Fruit fly (Drosophila melanogaster) whole organism, embryonic: ENCODE measurements around the gene qtc.

ENCODE experiments used
- Antp ChIP-seq: fragments of 200-800 bp; sonication (Bioruptor generic); optimal IDR thresholded peaks from 3 replicates; lab custom pipeline; 2016; ENCODE audit warnings: missing biosample characterization, missing genetic modification characterization
- Bgb ChIP-seq: fragments of 200-800 bp; sonication (Bioruptor generic); IDR thresholded peaks from 2 replicates; pipeline ENCODE4 v1.3.6; 2022; ENCODE audit warnings: missing biosample characterization, missing genetic modification characterization; ENCODE audit not compliant: partially characterized antibody
- CG10543 ChIP-seq: fragments of 200-800 bp; sonication (Bioruptor generic); optimal IDR thresholded peaks from 3 replicates; lab custom pipeline; 2017; ENCODE audit warnings: missing biosample characterization, mild to moderate bottlenecking, missing genetic modification characterization, moderate library complexity
- CG15479 ChIP-seq: fragments of 200-800 bp; sonication (Bioruptor generic); optimal IDR thresholded peaks from 3 replicates; lab custom pipeline; 2019; ENCODE audit warnings: missing biosample characterization, mild to moderate bottlenecking, missing genetic modification characterization, moderate library complexity
- CG15514 ChIP-seq: fragments of 200-800 bp; sonication (Bioruptor generic); optimal IDR thresholded peaks from 3 replicates; lab custom pipeline; 2017; ENCODE audit warnings: missing biosample characterization, missing genetic modification characterization, mild to moderate bottlenecking, moderate library complexity, missing genetic modification reagents
- CG16779 ChIP-seq: fragments of 200-800 bp; sonication (Bioruptor generic); IDR thresholded peaks from 2 replicates; pipeline ENCODE4 v1.3.6; 2022; ENCODE audit warnings: missing biosample characterization, missing genetic modification characterization
- CG1832 ChIP-seq: fragments of 200-800 bp; sonication (Bioruptor generic); optimal IDR thresholded peaks from 2 replicates; lab custom pipeline; 2017; ENCODE audit warnings: missing biosample characterization, mild to moderate bottlenecking, missing genetic modification characterization, inconsistent platforms
- CG18476 ChIP-seq: fragments of 200-800 bp; sonication (Bioruptor generic); optimal IDR thresholded peaks from 2 replicates; lab custom pipeline; 2016; ENCODE audit warnings: missing biosample characterization, mild to moderate bottlenecking, missing genetic modification characterization
- CG2889 ChIP-seq: fragments of 200-800 bp; sonication (Bioruptor generic); IDR thresholded peaks from 3 replicates; pipeline ENCODE4 v1.3.6; 2022; ENCODE audit warnings: missing biosample characterization, missing genetic modification characterization
- CG3407 ChIP-seq: fragments of 200-800 bp; sonication (Bioruptor generic); optimal IDR thresholded peaks from 2 replicates; lab custom pipeline; 2018; ENCODE audit warnings: missing biosample characterization, mild to moderate bottlenecking, missing genetic modification characterization
- CG34376 ChIP-seq: fragments of 200-800 bp; sonication (Bioruptor generic); optimal IDR thresholded peaks from 2 replicates; lab custom pipeline; 2018; ENCODE audit warnings: missing biosample characterization, mild to moderate bottlenecking, missing genetic modification characterization
- CG34422 ChIP-seq: fragments of 200-800 bp; sonication (Bioruptor generic); IDR thresholded peaks from 3 replicates; pipeline ENCODE4 v1.3.6; 2022; ENCODE audit warnings: missing biosample characterization, missing genetic modification characterization
- CG4424 ChIP-seq: fragments of 200-800 bp; sonication (Bioruptor generic); optimal IDR thresholded peaks from 3 replicates; lab custom pipeline; 2016; ENCODE audit warnings: missing biosample characterization, missing genetic modification characterization
- CG6765 ChIP-seq: fragments of 200-800 bp; sonication (Bioruptor generic); optimal IDR thresholded peaks from 3 replicates; lab custom pipeline; 2017; ENCODE audit warnings: missing biosample characterization, mild to moderate bottlenecking, missing genetic modification characterization
- CG7372 ChIP-seq: fragments of 200-800 bp; sonication (Bioruptor generic); IDR thresholded peaks from 2 replicates; pipeline ENCODE4 v1.3.6; 2022; ENCODE audit warnings: missing biosample characterization, missing genetic modification characterization
- CG8359 ChIP-seq: fragments of 200-800 bp; sonication (Bioruptor generic); optimal IDR thresholded peaks from 2 replicates; lab custom pipeline; 2017; ENCODE audit warnings: missing biosample characterization, mild to moderate bottlenecking, missing genetic modification characterization, borderline replicate concordance
- CG8478 ChIP-seq: fragments of >200 bp; optimal IDR thresholded peaks from 2 replicates; lab custom pipeline; 2018
- CG9932 ChIP-seq: fragments of 200-800 bp; sonication (Bioruptor generic); IDR thresholded peaks from 2 replicates; pipeline ENCODE4 v1.3.6; 2022; ENCODE audit warnings: missing biosample characterization, missing genetic modification characterization
- Chrac-16 ChIP-seq: fragments of 200-800 bp; sonication (Bioruptor generic); optimal IDR thresholded peaks from 3 replicates; lab custom pipeline; 2016; ENCODE audit warnings: missing biosample characterization, missing genetic modification characterization
- D19B ChIP-seq: fragments of 200-800 bp; sonication (Bioruptor generic); optimal IDR thresholded peaks from 2 replicates; lab custom pipeline; 2017; ENCODE audit warnings: missing biosample characterization, mild to moderate bottlenecking, missing genetic modification characterization
- Deaf1 ChIP-seq: fragments of 200-800 bp; optimal IDR thresholded peaks from 3 replicates; lab custom pipeline; 2019; ENCODE audit warnings: missing biosample characterization, mild to moderate bottlenecking, missing genetic modification characterization, moderate library complexity
- E2f1 ChIP-seq: fragments of 200-800 bp; sonication (Bioruptor generic); IDR thresholded peaks from 2 replicates; pipeline ENCODE4 v1.3.6; 2022; ENCODE audit warnings: missing biosample characterization, missing genetic modification characterization
- Ets97D ChIP-seq: fragments of 200-800 bp; sonication (Bioruptor generic); optimal IDR thresholded peaks from 3 replicates; lab custom pipeline; 2016; ENCODE audit warnings: missing biosample characterization, missing genetic modification characterization
- Fer1 ChIP-seq: fragments of 200-800 bp; sonication (Bioruptor generic); optimal IDR thresholded peaks from 2 replicates; lab custom pipeline; 2017; ENCODE audit warnings: missing biosample characterization, mild to moderate bottlenecking, missing genetic modification characterization
- HmgZ ChIP-seq: fragments of 200-800 bp; sonication (Bioruptor generic); optimal IDR thresholded peaks from 2 replicates; lab custom pipeline; 2018; ENCODE audit warnings: missing biosample characterization, mild to moderate bottlenecking, missing genetic modification characterization
- Hmr ChIP-seq: fragments of 200-800 bp; sonication (Bioruptor generic); optimal IDR thresholded peaks from 3 replicates; lab custom pipeline; 2017; ENCODE audit warnings: mild to moderate bottlenecking, missing biosample characterization, missing genetic modification reagents, missing genetic modification characterization
- Hr78 ChIP-seq, 2 experiments: fragments of 200-800 bp in 1 of 2; fragments of >200 bp in 1 of 2; sonication (Bioruptor generic) in 1 of 2; optimal IDR thresholded peaks; 2 replicates each; lab custom pipeline; 2017 to 2019; ENCODE audit warnings: missing biosample characterization in 2 of 2, missing genetic modification characterization in 2 of 2, mild to moderate bottlenecking in 1 of 2, moderate library complexity in 1 of 2
- Med ChIP-seq: fragments of 200-800 bp; sonication (Bioruptor generic); peaks from one replicate; lab custom pipeline; 2016; ENCODE audit warnings: missing biosample characterization, missing genetic modification characterization, mild to moderate bottlenecking, inconsistent platforms, moderate library complexity
- NC2α ChIP-seq: fragments of 200-800 bp; sonication (Bioruptor generic); optimal IDR thresholded peaks from 2 replicates; lab custom pipeline; 2016; ENCODE audit warnings: missing biosample characterization, missing genetic modification characterization
- PHDP ChIP-seq: fragments of 200-800 bp; sonication (Bioruptor generic); optimal IDR thresholded peaks from 3 replicates; lab custom pipeline; 2018; ENCODE audit warnings: missing biosample characterization, mild to moderate bottlenecking, missing genetic modification characterization, moderate library complexity
- aop ChIP-seq: fragments of 200-800 bp; sonication (Bioruptor generic); IDR thresholded peaks from 2 replicates; pipeline ENCODE4 v1.3.6; 2022; ENCODE audit warnings: missing biosample characterization, missing genetic modification characterization
- bbx ChIP-seq: fragments of 200-800 bp; sonication (Bioruptor generic); IDR thresholded peaks from 2 replicates; pipeline ENCODE4 v1.3.6; 2022; ENCODE audit warnings: missing biosample characterization, missing genetic modification characterization; ENCODE audit not compliant: partially characterized antibody
- chinmo ChIP-seq: fragments of 200-800 bp; sonication (Bioruptor generic); IDR thresholded peaks from 4 replicates; pipeline ENCODE4 v1.3.6; 2022; ENCODE audit warnings: missing biosample characterization, missing genetic modification characterization; ENCODE audit not compliant: partially characterized antibody
- chm ChIP-seq: fragments of 200-800 bp; sonication (Bioruptor generic); IDR thresholded peaks from 2 replicates; pipeline ENCODE4 v1.3.6; 2022; ENCODE audit warnings: missing biosample characterization, missing genetic modification characterization
- corto ChIP-seq: fragments of 200-800 bp; sonication (Bioruptor generic); optimal IDR thresholded peaks from 2 replicates; lab custom pipeline; 2016; ENCODE audit warnings: missing biosample characterization, mild to moderate bottlenecking, missing genetic modification characterization, moderate library complexity
- ewg ChIP-seq: fragments of 200-800 bp; sonication (Bioruptor generic); optimal IDR thresholded peaks from 3 replicates; lab custom pipeline; 2017; ENCODE audit warnings: mild to moderate bottlenecking, missing biosample characterization, missing genetic modification reagents, missing genetic modification characterization
- gt ChIP-seq: fragments of 200-800 bp; sonication (Bioruptor generic); IDR thresholded peaks from 2 replicates; pipeline ENCODE4 v1.3.6; 2022; ENCODE audit warnings: missing biosample characterization, missing genetic modification characterization
- hb ChIP-seq: fragments of 200-800 bp; sonication (Bioruptor generic); IDR thresholded peaks from 3 replicates; pipeline ENCODE4 v1.3.6; 2022; ENCODE audit warnings: missing biosample characterization, missing genetic modification characterization; ENCODE audit not compliant: partially characterized antibody
- insv ChIP-seq, 2 experiments: fragments of 200-800 bp; sonication (Bioruptor generic); optimal IDR thresholded peaks; 3 replicates each; lab custom pipeline; 2016 to 2018; ENCODE audit warnings: missing biosample characterization in 2 of 2, missing genetic modification characterization in 2 of 2
- lov ChIP-seq, 2 experiments: fragments of 200-800 bp in 1 of 2; fragments of >200 bp in 1 of 2; sonication (Bioruptor generic) in 1 of 2; IDR thresholded peaks in 1 of 2; optimal IDR thresholded peaks in 1 of 2; 2 replicates in 1 of 2; 3 replicates in 1 of 2; pipeline versions ENCODE4 v1.3.6 to Lab custom; 2017 to 2022; ENCODE audit warnings: missing biosample characterization in 1 of 2, missing genetic modification characterization in 1 of 2
- pfk ChIP-seq: fragments of 200-800 bp; sonication (Bioruptor generic); optimal IDR thresholded peaks from 2 replicates; lab custom pipeline; 2018; ENCODE audit warnings: missing biosample characterization, mild to moderate bottlenecking, missing genetic modification characterization, moderate library complexity
- prd ChIP-seq, 3 experiments: fragments of >200 bp in 2 of 3; fragments of 200-800 bp in 1 of 3; sonication (Bioruptor generic) in 1 of 3; optimal IDR thresholded peaks in 2 of 3; IDR thresholded peaks in 1 of 3; 2 replicates in 2 of 3; 3 replicates in 1 of 3; pipeline versions ENCODE4 v1.3.6 to Lab custom; 2017 to 2022; ENCODE audit warnings: missing biosample characterization in 1 of 3, missing genetic modification characterization in 1 of 3
- scrt ChIP-seq: fragments of 200-800 bp; sonication (Bioruptor generic); optimal IDR thresholded peaks from 2 replicates; lab custom pipeline; 2018; ENCODE audit warnings: missing biosample characterization, mild to moderate bottlenecking, missing genetic modification characterization, moderate library complexity
- so ChIP-seq: fragments of 200-800 bp; sonication (Bioruptor generic); IDR thresholded peaks from 3 replicates; pipeline ENCODE4 v1.3.6; 2022; ENCODE audit warnings: missing biosample characterization, missing genetic modification characterization
- sqz ChIP-seq: fragments of 200-800 bp; sonication (Bioruptor generic); optimal IDR thresholded peaks from 3 replicates; lab custom pipeline; 2018; ENCODE audit warnings: missing biosample characterization, mild to moderate bottlenecking, missing genetic modification characterization
- stwl ChIP-seq: fragments of 200-800 bp; sonication (Bioruptor generic); optimal IDR thresholded peaks from 3 replicates; lab custom pipeline; 2018; ENCODE audit warnings: missing biosample characterization, mild to moderate bottlenecking, missing genetic modification characterization, moderate library complexity
- tin ChIP-seq: fragments of 200-800 bp; sonication (Bioruptor generic); optimal IDR thresholded peaks from 3 replicates; lab custom pipeline; 2016; ENCODE audit warnings: missing biosample characterization, missing genetic modification characterization

The qtc gene

dm6 chr2L:5062799-5063404 lies 2.3 kb downstream of the qtc start:
- peak; percentile 19 for TF ChIP-seq Ets97D (GFP tag; lab: Kevin White, UChicago)
- peak; percentile 96 for TF ChIP-seq ewg (GFP tag; lab: Kevin White, UChicago)
- peak; percentile 15 for TF ChIP-seq Antp (GFP tag; lab: Kevin White, UChicago)
- peak; percentile 55 for TF ChIP-seq CG8478 (lab: Kevin White, UChicago)
- peak; percentile 88 for TF ChIP-seq pfk (GFP tag; lab: Kevin White, UChicago)
- TF ChIP-seq chinmo: 0 out of 4 replicates have a peak, but pooled peaks have one; percentile 55
- no peak for TF ChIP-seq D19B
- peak; percentile 7 for TF ChIP-seq CG1832 (GFP tag; lab: Kevin White, UChicago)
- no peak for TF ChIP-seq prd (optimal IDR thresholded peaks at IDR 0.05; lab: Kevin White, UChicago)
- 0 out of 3 replicates have a peak, but pooled peaks have one; percentile 36 for TF ChIP-seq prd (GFP tag; IDR thresholded peaks at IDR 0.05; lab: Robert Waterston, UW)
- TF ChIP-seq CG6765 (GFP tag; lab: Kevin White, UChicago): peak; percentile 24
- no peak for TF ChIP-seq CG7372
- TF ChIP-seq CG18476 (GFP tag; lab: Kevin White, UChicago): peak; percentile 44
- no peak for TF ChIP-seq stwl
- no peak for TF ChIP-seq gt (GFP tag; lab: Robert Waterston, UW)
- peak; percentile 20 for TF ChIP-seq Hmr (GFP tag; lab: Kevin White, UChicago)
- TF ChIP-seq aop (GFP tag; lab: Robert Waterston, UW): no peak
- TF ChIP-seq corto: no peak
- TF ChIP-seq hb (GFP tag; lab: Robert Waterston, UW): peak; percentile 22; the same call in 1 of the 3 replicates
- TF ChIP-seq CG34422 (GFP tag; lab: Robert Waterston, UW): no peak
- TF ChIP-seq HmgZ (tag; lab: Kevin White, UChicago): no peak
- peak; percentile 41 for TF ChIP-seq Deaf1 (tag; lab: Kevin White, UChicago)
- no peak for TF ChIP-seq Chrac-16 (GFP tag; lab: Kevin White, UChicago)
- peak; percentile 26 for TF ChIP-seq CG34376 (GFP tag; lab: Kevin White, UChicago)
- peak; percentile 64 for TF ChIP-seq Med (GFP tag; lab: Kevin White, UChicago)
- TF ChIP-seq CG15514 (GFP tag; lab: Kevin White, UChicago): peak; percentile 66
- no peak for TF ChIP-seq NC2α (GFP tag; lab: Kevin White, UChicago)
- no peak for TF ChIP-seq CG8359 (GFP tag; lab: Kevin White, UChicago)
- TF ChIP-seq CG3407: no peak
- TF ChIP-seq CG15479 (GFP tag; lab: Kevin White, UChicago): no peak
- TF ChIP-seq bbx (GFP tag; lab: Robert Waterston, UW): peak; percentile 32; the same call in 1 of the 2 replicates
- peak; percentile 50; the same call in 1 of the 2 replicates for TF ChIP-seq CG16779 (GFP tag; lab: Robert Waterston, UW)
- peak; percentile 23 for TF ChIP-seq scrt (GFP tag; lab: Kevin White, UChicago)
- TF ChIP-seq Hr78 (GFP tag; optimal IDR thresholded peaks at IDR 0.05; lab: Kevin White, UChicago): peak in 1 of 2 experiments; percentile 8
- peak; percentile 7; the same call in 1 of the 2 replicates for TF ChIP-seq Bgb (GFP tag; lab: Robert Waterston, UW)
- peak; percentile 23; the same call in 1 of the 2 replicates for TF ChIP-seq CG9932
- TF ChIP-seq sqz (GFP tag; lab: Kevin White, UChicago): no peak
- TF ChIP-seq CG10543 (GFP tag; lab: Kevin White, UChicago): peak; percentile 20
- TF ChIP-seq lov (optimal IDR thresholded peaks at IDR 0.05; lab: Kevin White, UChicago): no peak
- 0 out of 3 replicates have a peak, but pooled peaks have one; percentile 30 for TF ChIP-seq lov (GFP tag; IDR thresholded peaks at IDR 0.05; lab: Robert Waterston, UW)
- 0 out of 2 replicates have a peak, but pooled peaks have one; percentile 33 for TF ChIP-seq chm (GFP tag; lab: Robert Waterston, UW)
- 0 out of 2 replicates have a peak, but pooled peaks have one; percentile 21 for TF ChIP-seq E2f1
- TF ChIP-seq insv (GFP tag; optimal IDR thresholded peaks at IDR 0.05; lab: Kevin White, UChicago): no peak
- no peak for TF ChIP-seq PHDP (tag; lab: Kevin White, UChicago)
- TF ChIP-seq CG4424 (GFP tag; lab: Kevin White, UChicago): no peak
- 0 out of 3 replicates have a peak, but pooled peaks have one; percentile 17 for TF ChIP-seq so
- TF ChIP-seq tin (GFP tag; lab: Kevin White, UChicago): no peak
- peak; percentile 11 for TF ChIP-seq Fer1
- no peak for TF ChIP-seq CG2889 (GFP tag; lab: Robert Waterston, UW)
